Fruit fly (Drosophila melanogaster) whole organism, pupa: Measurements from ENCODE around the gene Rlb1.
A peak's percentile ranks its signal among the peaks of the same experiment; 100 is the strongest.

Experiments used
- CG10348 ChIP-seq: fragments of 200-800 bp; sonication (Bioruptor generic); IDR thresholded peaks from 2 replicates; pipeline ENCODE4 v1.3.6; 2022; ENCODE audit warnings: missing biosample characterization, missing genetic modification characterization
- CG12605 ChIP-seq: fragments of 200-800 bp; sonication (Bioruptor generic); IDR thresholded peaks from 2 replicates; pipeline ENCODE4 v1.3.6; 2022; ENCODE audit warnings: missing biosample characterization, missing genetic modification characterization
- CG13204 ChIP-seq: fragments of 200-800 bp; sonication (Bioruptor generic); optimal IDR thresholded peaks from 2 replicates; lab custom pipeline; 2018; ENCODE audit warnings: missing biosample characterization, mild to moderate bottlenecking, missing genetic modification characterization, moderate library complexity
- CG14655 ChIP-seq: fragments of 200-800 bp; sonication (Bioruptor generic); optimal IDR thresholded peaks from 3 replicates; lab custom pipeline; 2017; ENCODE audit warnings: mild to moderate bottlenecking, missing biosample characterization, missing genetic modification reagents, missing genetic modification characterization
- CG15710 ChIP-seq: fragments of 200-800 bp; sonication (Bioruptor generic); optimal IDR thresholded peaks from 2 replicates; lab custom pipeline; 2018; ENCODE audit warnings: missing biosample characterization, mild to moderate bottlenecking, missing genetic modification characterization, moderate library complexity
- CG17806 ChIP-seq: fragments of 200-800 bp; sonication (Bioruptor generic); optimal IDR thresholded peaks from 2 replicates; lab custom pipeline; 2018; ENCODE audit warnings: missing biosample characterization, mild to moderate bottlenecking, missing genetic modification characterization, moderate library complexity
- CG32121 ChIP-seq: fragments of 200-800 bp; sonication (Bioruptor generic); IDR thresholded peaks from 2 replicates; pipeline ENCODE4 v1.3.6; 2022; ENCODE audit warnings: missing biosample characterization, missing genetic modification characterization
- CG34367 ChIP-seq: fragments of 200-800 bp; sonication (Bioruptor generic); optimal IDR thresholded peaks from 2 replicates; lab custom pipeline; 2018; ENCODE audit warnings: missing biosample characterization, mild to moderate bottlenecking, missing genetic modification characterization
- CG4496 ChIP-seq: fragments of 200-800 bp; sonication (Bioruptor generic); IDR thresholded peaks from 3 replicates; pipeline ENCODE4 v1.3.6; 2022; ENCODE audit warnings: missing biosample characterization, missing genetic modification characterization
- CG8159 ChIP-seq: fragments of 200-800 bp; sonication (Bioruptor generic); optimal IDR thresholded peaks from 3 replicates; lab custom pipeline; 2018; ENCODE audit warnings: missing biosample characterization, mild to moderate bottlenecking, missing genetic modification characterization, moderate library complexity
- CG8301 ChIP-seq: fragments of 200-800 bp; sonication (Bioruptor generic); optimal IDR thresholded peaks from 2 replicates; lab custom pipeline; 2018; ENCODE audit warnings: missing biosample characterization, mild to moderate bottlenecking, missing genetic modification characterization
- CG9948 ChIP-seq: fragments of 200-800 bp; sonication (Bioruptor generic); optimal IDR thresholded peaks from 2 replicates; lab custom pipeline; 2018; ENCODE audit warnings: missing biosample characterization, mild to moderate bottlenecking, missing genetic modification characterization, moderate library complexity
- D1 ChIP-seq: fragments of 200-800 bp; sonication (Bioruptor generic); optimal IDR thresholded peaks from 2 replicates; lab custom pipeline; 2018; ENCODE audit warnings: missing biosample characterization, mild to moderate bottlenecking, missing genetic modification characterization, moderate library complexity
- EcR ChIP-seq: fragments of 200-800 bp; sonication (Bioruptor generic); optimal IDR thresholded peaks from 3 replicates; lab custom pipeline; 2019; ENCODE audit warnings: missing biosample characterization, missing genetic modification characterization, mild to moderate bottlenecking, moderate library complexity, missing genetic modification reagents
- Ets98B ChIP-seq: fragments of 200-800 bp; sonication (Bioruptor generic); IDR thresholded peaks from 2 replicates; pipeline ENCODE4 v1.3.6; 2022; ENCODE audit warnings: missing biosample characterization, missing genetic modification characterization
- Pif1A ChIP-seq: fragments of 200-800 bp; sonication (Bioruptor generic); optimal IDR thresholded peaks from 3 replicates; lab custom pipeline; 2016; ENCODE audit warnings: missing biosample characterization, missing genetic modification characterization
- Pif1B ChIP-seq: fragments of 200-800 bp; sonication (Bioruptor generic); optimal IDR thresholded peaks from 3 replicates; lab custom pipeline; 2016; ENCODE audit warnings: missing biosample characterization, missing genetic modification characterization
- Snoo ChIP-seq: fragments of 200-800 bp; sonication (Bioruptor generic); optimal IDR thresholded peaks from 3 replicates; lab custom pipeline; 2017; ENCODE audit warnings: missing biosample characterization, mild to moderate bottlenecking, missing genetic modification characterization, inconsistent platforms
- fd96Ca ChIP-seq: fragments of 200-800 bp; sonication (Bioruptor generic); IDR thresholded peaks from 3 replicates; pipeline ENCODE4 v1.3.6; 2022; ENCODE audit warnings: missing biosample characterization, missing genetic modification characterization
- gl ChIP-seq: fragments of 200-800 bp; sonication (Bioruptor generic); optimal IDR thresholded peaks from 2 replicates; lab custom pipeline; 2018; ENCODE audit warnings: missing biosample characterization, mild to moderate bottlenecking, missing genetic modification characterization
- rn ChIP-seq: fragments of 200-800 bp; sonication (Bioruptor generic); IDR thresholded peaks from 2 replicates; pipeline ENCODE4 v1.3.6; 2022; ENCODE audit warnings: missing biosample characterization, missing genetic modification characterization

Gene Rlb1

DNA sequence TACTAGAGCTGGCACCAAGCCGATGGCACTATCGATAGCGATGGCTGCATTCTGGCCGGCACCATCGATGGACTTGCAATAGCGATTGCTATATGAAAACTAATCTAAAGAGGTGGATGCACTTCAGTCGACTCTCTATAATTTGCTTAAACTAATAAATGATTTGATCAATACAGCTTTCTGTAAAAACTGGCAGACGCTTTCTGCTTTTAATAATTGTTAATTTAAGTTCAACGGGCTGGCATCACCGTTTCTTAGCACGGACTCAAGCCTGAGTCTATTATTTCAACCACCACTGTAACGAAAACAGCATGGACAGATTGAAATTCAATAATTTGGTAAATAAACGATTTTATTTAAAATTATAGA lies at the start of gene Rlb1, which contains the start of gene Ras85D:
Gene Rlb1, plus strand, starts transcription at position 276 of the 369 bp plus-strand sequence.
Gene Ras85D, minus strand, starts transcription at position 16 of the 369 bp plus-strand sequence.
- peak; percentile 23 for TF ChIP-seq Snoo (tag; lab: Kevin White, UChicago)
- no peak for TF ChIP-seq CG12605
- peak; percentile 9 for TF ChIP-seq CG9948
- TF ChIP-seq Pif1B (GFP tag; lab: Kevin White, UChicago) = no peak
- TF ChIP-seq rn (GFP tag; lab: Robert Waterston, UW) = no peak
- TF ChIP-seq CG8159 (tag; lab: Kevin White, UChicago) = peak; percentile 33
- TF ChIP-seq CG17806 (tag; lab: Kevin White, UChicago) = peak; percentile 19
- TF ChIP-seq CG15710 (tag; lab: Kevin White, UChicago) = peak; percentile 34
- TF ChIP-seq, all 21 proteins: peak for 5

DNA sequence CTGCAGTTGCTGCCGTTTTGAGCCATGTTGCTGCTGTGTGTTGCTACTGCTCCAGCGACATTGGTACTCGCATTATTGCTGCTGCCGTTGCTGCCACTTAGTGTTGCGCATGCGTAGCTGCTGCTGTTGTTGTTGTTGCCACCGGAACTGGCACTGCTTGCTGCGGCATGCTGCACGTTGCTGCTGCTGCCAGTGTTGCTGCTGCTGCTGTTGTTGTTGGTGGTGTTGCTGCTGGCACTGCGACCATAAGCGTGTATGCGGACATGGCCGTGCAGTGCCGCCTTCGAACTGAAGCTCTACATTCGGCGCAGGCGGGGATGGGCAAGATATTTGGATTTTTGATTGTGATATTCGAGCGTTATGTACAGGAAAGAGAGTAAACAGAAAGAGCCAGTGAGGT lies 45.0 kb upstream of the Rlb1 start:
- TF ChIP-seq CG14655 (no peak), CG17806 (tag; lab: Kevin White, UChicago) (no peak), D1 (tag; lab: Kevin White, UChicago) (no peak), Ets98B (no peak), CG8301 (tag; lab: Kevin White, UChicago) (no peak), CG12605 (no peak), fd96Ca (GFP tag; lab: Robert Waterston, UW) (no peak), Pif1B (GFP tag; lab: Kevin White, UChicago) (no peak), CG34367 (no peak), rn (GFP tag; lab: Robert Waterston, UW) (no peak), gl (tag; lab: Kevin White, UChicago) (no peak), Pif1A (no peak), CG15710 (tag; lab: Kevin White, UChicago) (no peak), CG9948 (no peak), CG8159 (tag; lab: Kevin White, UChicago) (no peak), EcR (GFP tag; lab: Kevin White, UChicago) (no peak), Snoo (tag; lab: Kevin White, UChicago) (no peak), CG4496 (GFP tag; lab: Robert Waterston, UW) (no peak), CG10348 (GFP tag; lab: Robert Waterston, UW) (no peak), CG13204 (GFP tag; lab: Kevin White, UChicago) (no peak)

DNA sequence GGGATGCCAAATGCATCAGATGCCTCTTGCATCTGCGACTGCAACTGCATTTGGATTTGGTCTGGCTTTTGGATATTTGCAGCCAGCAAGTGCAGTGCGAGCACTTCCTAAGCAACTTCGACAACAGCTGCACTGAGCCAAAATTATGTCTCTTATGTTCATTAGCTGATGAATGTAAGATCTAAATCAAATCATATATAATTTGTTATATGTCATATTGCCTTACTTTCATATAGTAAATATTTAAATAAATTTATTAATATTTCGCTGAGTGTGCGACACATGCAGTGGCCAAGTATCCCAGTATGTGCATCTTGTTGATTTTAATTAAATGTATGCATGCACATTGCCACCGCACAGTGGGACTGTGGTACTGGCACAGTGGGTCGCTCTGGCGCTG lies 32.7 kb upstream of the Rlb1 start:
- TF ChIP-seq Ets98B = peak; percentile 78
- TF ChIP-seq Snoo (tag; lab: Kevin White, UChicago) = no peak
- TF ChIP-seq CG8301 (tag; lab: Kevin White, UChicago) = peak; percentile 54
- TF ChIP-seq Pif1A = no peak
- peak; percentile 23 for TF ChIP-seq Pif1B (GFP tag; lab: Kevin White, UChicago)
- no peak for TF ChIP-seq CG17806 (tag; lab: Kevin White, UChicago)
- TF ChIP-seq fd96Ca (GFP tag; lab: Robert Waterston, UW) = peak; percentile 74
- peak; percentile 68; the same call in 1 of the 2 replicates for TF ChIP-seq CG32121 (GFP tag; lab: Robert Waterston, UW)
- no peak for TF ChIP-seq D1 (tag; lab: Kevin White, UChicago)
- peak; percentile 32; the same call in 1 of the 2 replicates for TF ChIP-seq rn (GFP tag; lab: Robert Waterston, UW)
- TF ChIP-seq CG14655 = peak; percentile 71
- TF ChIP-seq CG15710 (tag; lab: Kevin White, UChicago) = no peak
- TF ChIP-seq CG12605 = peak; percentile 31; the same call in 1 of the 2 replicates
- no peak for TF ChIP-seq CG9948
- peak; percentile 78 for TF ChIP-seq CG4496 (GFP tag; lab: Robert Waterston, UW)

DNA sequence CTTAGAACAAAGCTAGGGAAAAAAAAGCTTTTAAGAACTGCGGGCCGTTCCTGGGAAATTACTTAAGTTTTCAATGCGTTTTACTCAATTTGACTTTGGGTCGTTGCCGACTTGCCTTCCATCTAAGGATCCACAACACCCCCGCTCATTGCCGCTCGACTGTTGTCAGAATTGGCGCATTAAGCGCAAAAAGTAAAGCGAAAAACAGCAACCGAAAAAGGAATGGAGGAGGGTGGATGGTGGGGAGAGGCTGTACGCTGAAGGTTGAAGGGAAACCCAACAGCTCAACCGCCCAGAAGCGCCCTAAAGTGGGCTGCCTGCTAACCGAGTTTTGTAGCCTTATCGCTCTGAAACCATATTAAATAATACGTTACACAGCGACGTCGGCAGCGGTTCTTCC lies 25.6 kb upstream of the Rlb1 start:
- TF ChIP-seq CG8301 (tag; lab: Kevin White, UChicago) = no peak
- no peak for TF ChIP-seq CG8159 (tag; lab: Kevin White, UChicago)
- TF ChIP-seq gl (tag; lab: Kevin White, UChicago) = no peak
- TF ChIP-seq CG32121 (GFP tag; lab: Robert Waterston, UW) = no peak
- TF ChIP-seq CG14655 = no peak
- TF ChIP-seq Ets98B = no peak
- no peak for TF ChIP-seq CG4496 (GFP tag; lab: Robert Waterston, UW)
- TF ChIP-seq CG17806 (tag; lab: Kevin White, UChicago) = no peak
- no peak for TF ChIP-seq CG15710 (tag; lab: Kevin White, UChicago)
- no peak for TF ChIP-seq Pif1A
- no peak for TF ChIP-seq CG9948
- TF ChIP-seq D1 (tag; lab: Kevin White, UChicago) = no peak
- no peak for TF ChIP-seq CG13204 (GFP tag; lab: Kevin White, UChicago)
- no peak for TF ChIP-seq CG34367
- no peak for TF ChIP-seq Snoo (tag; lab: Kevin White, UChicago)
- TF ChIP-seq rn (GFP tag; lab: Robert Waterston, UW) = no peak
- TF ChIP-seq CG10348 (GFP tag; lab: Robert Waterston, UW) = no peak
- no peak for TF ChIP-seq Pif1B (GFP tag; lab: Kevin White, UChicago)
- TF ChIP-seq fd96Ca (GFP tag; lab: Robert Waterston, UW) = no peak
- no peak for TF ChIP-seq CG12605
- TF ChIP-seq, all 21 proteins: peak for 0

DNA sequence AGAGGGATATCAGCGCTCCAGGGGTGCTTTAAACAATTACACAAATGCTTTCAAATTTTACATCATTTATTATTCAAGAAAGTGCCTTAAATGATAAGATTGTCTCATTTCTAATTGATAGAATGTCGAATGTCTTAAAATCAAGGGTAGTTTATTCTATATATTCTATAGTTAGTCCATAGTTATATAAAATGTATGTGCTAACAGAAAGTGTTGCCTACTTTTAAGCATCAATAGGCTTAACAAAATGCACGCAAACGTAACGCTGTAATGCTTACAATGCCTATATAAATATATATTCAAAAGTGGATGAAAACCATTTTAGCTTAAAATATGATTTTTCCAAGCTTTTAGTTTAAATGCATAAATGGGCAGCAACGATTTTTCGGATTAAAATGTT lies 25.2 kb upstream of the Rlb1 start:
- peak; percentile 8 for TF ChIP-seq CG8159 (tag; lab: Kevin White, UChicago)
- TF ChIP-seq Ets98B = no peak

DNA sequence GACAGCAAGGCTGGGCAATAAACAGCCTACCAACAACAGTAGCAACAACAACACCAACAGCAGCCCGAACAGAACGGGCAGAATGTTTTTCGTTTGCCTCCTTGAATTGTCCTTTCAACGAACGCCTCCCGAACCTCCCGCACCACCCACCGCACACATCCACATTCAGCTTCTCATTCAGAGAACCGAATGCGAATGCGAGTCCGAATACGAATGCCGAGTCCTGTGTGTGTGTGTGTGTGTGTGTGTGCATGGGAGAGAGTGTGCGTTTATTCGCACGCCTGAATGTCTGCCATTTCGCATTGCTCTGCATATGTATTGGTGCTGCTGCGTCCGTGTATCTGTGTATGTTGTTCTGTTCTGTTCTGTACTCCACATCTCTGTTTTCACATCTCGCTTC lies 24.6 kb upstream of the Rlb1 start:
- TF ChIP-seq CG15710 (tag; lab: Kevin White, UChicago) = no peak
- TF ChIP-seq CG13204 (GFP tag; lab: Kevin White, UChicago) = no peak
- TF ChIP-seq EcR (GFP tag; lab: Kevin White, UChicago) = no peak
- TF ChIP-seq gl (tag; lab: Kevin White, UChicago) = no peak
- TF ChIP-seq Snoo (tag; lab: Kevin White, UChicago) = no peak
- TF ChIP-seq CG8159 (tag; lab: Kevin White, UChicago) = no peak
- TF ChIP-seq fd96Ca (GFP tag; lab: Robert Waterston, UW) = no peak
- TF ChIP-seq CG17806 (tag; lab: Kevin White, UChicago) = no peak
- TF ChIP-seq CG34367 = no peak
- TF ChIP-seq Pif1A = no peak
- TF ChIP-seq CG8301 (tag; lab: Kevin White, UChicago) = no peak
- no peak for TF ChIP-seq Ets98B
- TF ChIP-seq CG9948 = no peak
- TF ChIP-seq CG12605 = no peak
- no peak for TF ChIP-seq CG32121 (GFP tag; lab: Robert Waterston, UW)
